Fruit fly (Drosophila melanogaster) whole organism, embryonic: ENCODE measurements around the gene beag.

Experiments used
- Antp ChIP-seq: fragments of 200-800 bp; sonication (Bioruptor generic); optimal IDR thresholded peaks from 3 replicates; lab custom pipeline; 2016; ENCODE audit warnings: missing biosample characterization, missing genetic modification characterization
- Awh ChIP-seq: fragments of 200-800 bp; sonication (Bioruptor generic); IDR thresholded peaks from 2 replicates; pipeline ENCODE4, ENCODE4 v1.3.6; 2022; ENCODE audit warnings: missing biosample characterization, missing genetic modification characterization
- Blimp-1 ChIP-seq: fragments of 200-800 bp; sonication (Bioruptor generic); optimal IDR thresholded peaks from 3 replicates; lab custom pipeline; 2018; ENCODE audit warnings: missing biosample characterization, missing genetic modification characterization, mild to moderate bottlenecking, moderate library complexity, missing genetic modification reagents
- CG10274 ChIP-seq: fragments of 200-800 bp; sonication (Bioruptor generic); optimal IDR thresholded peaks from 3 replicates; lab custom pipeline; 2017; ENCODE audit warnings: missing biosample characterization, mild to moderate bottlenecking, missing genetic modification characterization
- CG14667 ChIP-seq: fragments of 200-800 bp; sonication (Bioruptor generic); IDR thresholded peaks from 2 replicates; pipeline ENCODE4 v1.3.6; 2022; ENCODE audit warnings: missing biosample characterization, missing genetic modification characterization
- CG1602 ChIP-seq: fragments of 200-800 bp; sonication (Bioruptor generic); optimal IDR thresholded peaks from 3 replicates; lab custom pipeline; 2016; ENCODE audit warnings: missing biosample characterization, missing genetic modification characterization
- CG17361 ChIP-seq: fragments of 200-800 bp; sonication (Bioruptor generic); IDR thresholded peaks from 3 replicates; pipeline ENCODE4 v1.3.6; 2022; ENCODE audit warnings: missing biosample characterization, missing genetic modification characterization
- CG17802 ChIP-seq: fragments of 200-800 bp; sonication (Bioruptor generic); optimal IDR thresholded peaks from 2 replicates; lab custom pipeline; 2018; ENCODE audit warnings: missing biosample characterization, mild to moderate bottlenecking, missing genetic modification characterization, moderate library complexity
- CG2678 ChIP-seq: fragments of 200-800 bp; sonication (Bioruptor generic); optimal IDR thresholded peaks from 3 replicates; lab custom pipeline; 2019; ENCODE audit warnings: missing biosample characterization, mild to moderate bottlenecking, missing genetic modification characterization, moderate library complexity
- CG34224 ChIP-seq: fragments of 200-800 bp; sonication (Bioruptor generic); IDR thresholded peaks from 3 replicates; pipeline ENCODE4 v1.3.6; 2022; ENCODE audit warnings: missing biosample characterization, missing genetic modification characterization; ENCODE audit not compliant: partially characterized antibody
- CG4282 ChIP-seq: fragments of 200-800 bp; sonication (Bioruptor generic); optimal IDR thresholded peaks from 2 replicates; lab custom pipeline; 2016; ENCODE audit warnings: missing biosample characterization, missing genetic modification characterization
- CG4424 ChIP-seq: fragments of 200-800 bp; sonication (Bioruptor generic); optimal IDR thresholded peaks from 3 replicates; lab custom pipeline; 2016; ENCODE audit warnings: missing biosample characterization, missing genetic modification characterization
- CG4707 ChIP-seq: fragments of 200-800 bp; sonication (Bioruptor generic); optimal IDR thresholded peaks from 2 replicates; lab custom pipeline; 2018; ENCODE audit warnings: missing biosample characterization, mild to moderate bottlenecking, missing genetic modification characterization, moderate library complexity
- CG7839 ChIP-seq: fragments of 200-800 bp; sonication (Bioruptor generic); optimal IDR thresholded peaks from 3 replicates; lab custom pipeline; 2018; ENCODE audit warnings: missing biosample characterization, mild to moderate bottlenecking, missing genetic modification characterization, moderate library complexity
- CG8290 ChIP-seq, 3 experiments: fragments of 200-800 bp; sonication (Bioruptor generic); optimal IDR thresholded peaks; 2 replicates each; lab custom pipeline; 2016 to 2019; ENCODE audit warnings: missing biosample characterization in 3 of 3, missing genetic modification characterization in 3 of 3, mild to moderate bottlenecking in 2 of 3, moderate library complexity in 1 of 3
- CG8359 ChIP-seq: fragments of 200-800 bp; sonication (Bioruptor generic); optimal IDR thresholded peaks from 2 replicates; lab custom pipeline; 2017; ENCODE audit warnings: missing biosample characterization, mild to moderate bottlenecking, missing genetic modification characterization, borderline replicate concordance
- CG8478 ChIP-seq: fragments of >200 bp; optimal IDR thresholded peaks from 2 replicates; lab custom pipeline; 2018
- CG9437 ChIP-seq: fragments of 200-800 bp; sonication (Bioruptor generic); optimal IDR thresholded peaks from 2 replicates; lab custom pipeline; 2018; ENCODE audit warnings: missing biosample characterization, mild to moderate bottlenecking, missing genetic modification characterization
- E2f1 ChIP-seq: fragments of 200-800 bp; sonication (Bioruptor generic); IDR thresholded peaks from 2 replicates; pipeline ENCODE4 v1.3.6; 2022; ENCODE audit warnings: missing biosample characterization, missing genetic modification characterization
- Fer3 ChIP-seq: fragments of 200-800 bp; sonication (Bioruptor generic); optimal IDR thresholded peaks from 2 replicates; lab custom pipeline; 2018; ENCODE audit warnings: missing biosample characterization, mild to moderate bottlenecking, missing genetic modification characterization, moderate library complexity
- HmgZ ChIP-seq: fragments of 200-800 bp; sonication (Bioruptor generic); optimal IDR thresholded peaks from 2 replicates; lab custom pipeline; 2018; ENCODE audit warnings: missing biosample characterization, mild to moderate bottlenecking, missing genetic modification characterization
- Hr3 ChIP-seq: fragments of 200-800 bp; sonication (Bioruptor generic); optimal IDR thresholded peaks from 3 replicates; lab custom pipeline; 2016; ENCODE audit warnings: missing biosample characterization, missing genetic modification characterization
- NC2α ChIP-seq: fragments of 200-800 bp; sonication (Bioruptor generic); optimal IDR thresholded peaks from 2 replicates; lab custom pipeline; 2016; ENCODE audit warnings: missing biosample characterization, missing genetic modification characterization
- Oaz ChIP-seq: fragments of 200-800 bp; sonication (Bioruptor generic); IDR thresholded peaks from 2 replicates; pipeline ENCODE4 v1.3.6; 2022; ENCODE audit warnings: missing biosample characterization, missing genetic modification characterization
- Opbp ChIP-seq: fragments of 200-800 bp; sonication (Bioruptor generic); IDR thresholded peaks from 3 replicates; pipeline ENCODE4 v1.3.6; 2022; ENCODE audit warnings: missing biosample characterization, missing genetic modification characterization; ENCODE audit not compliant: partially characterized antibody
- Sin3A ChIP-seq: fragments of >200 bp; optimal IDR thresholded peaks from 2 replicates; lab custom pipeline; 2018
- Ssrp ChIP-seq: fragments of 200-800 bp; sonication (Bioruptor generic); optimal IDR thresholded peaks from 2 replicates; lab custom pipeline; 2018; ENCODE audit warnings: missing biosample characterization, mild to moderate bottlenecking, missing genetic modification characterization, moderate library complexity
- Stat92E ChIP-seq, 3 experiments: fragments of >200 bp in 2 of 3; fragments of 200-800 bp in 1 of 3; sonication (Bioruptor generic) in 1 of 3; optimal IDR thresholded peaks; 2 replicates each; lab custom pipeline; 2017 to 2019; ENCODE audit warnings: missing biosample characterization in 3 of 3, missing genetic modification characterization in 3 of 3, mild to moderate bottlenecking in 1 of 3, moderate library complexity in 1 of 3
- Xbp1 ChIP-seq: fragments of 200-800 bp; sonication (Bioruptor generic); optimal IDR thresholded peaks from 3 replicates; lab custom pipeline; 2016; ENCODE audit warnings: missing biosample characterization, mild to moderate bottlenecking, missing genetic modification characterization
- bbx ChIP-seq: fragments of 200-800 bp; sonication (Bioruptor generic); IDR thresholded peaks from 2 replicates; pipeline ENCODE4 v1.3.6; 2022; ENCODE audit warnings: missing biosample characterization, missing genetic modification characterization; ENCODE audit not compliant: partially characterized antibody
- bcd ChIP-seq: fragments of 200-800 bp; sonication (Bioruptor generic); optimal IDR thresholded peaks from 2 replicates; lab custom pipeline; 2017; ENCODE audit warnings: missing biosample characterization, mild to moderate bottlenecking, missing genetic modification characterization
- caup ChIP-seq: fragments of 200-800 bp; sonication (Bioruptor generic); optimal IDR thresholded peaks from 3 replicates; lab custom pipeline; 2017; ENCODE audit warnings: missing biosample characterization, mild to moderate bottlenecking, missing genetic modification characterization, moderate library complexity; ENCODE audit not compliant: severe bottlenecking
- corto ChIP-seq: fragments of 200-800 bp; sonication (Bioruptor generic); optimal IDR thresholded peaks from 2 replicates; lab custom pipeline; 2016; ENCODE audit warnings: missing biosample characterization, mild to moderate bottlenecking, missing genetic modification characterization, moderate library complexity
- gce ChIP-seq: fragments of 200-800 bp; sonication (Bioruptor generic); IDR thresholded peaks from 3 replicates; pipeline ENCODE4 v1.3.6; 2022; ENCODE audit warnings: missing biosample characterization, missing genetic modification characterization
- gcm2 ChIP-seq: fragments of 200-800 bp; sonication (Bioruptor generic); optimal IDR thresholded peaks from 2 replicates; lab custom pipeline; 2016; ENCODE audit warnings: missing biosample characterization, missing genetic modification characterization
- ind ChIP-seq: fragments of 200-800 bp; sonication (Bioruptor generic); optimal IDR thresholded peaks from 3 replicates; lab custom pipeline; 2016; ENCODE audit warnings: missing biosample characterization, missing genetic modification characterization
- jing ChIP-seq: fragments of 200-800 bp; sonication (Bioruptor generic); optimal IDR thresholded peaks from 2 replicates; lab custom pipeline; 2018; ENCODE audit warnings: missing biosample characterization, mild to moderate bottlenecking, missing genetic modification characterization
- lab ChIP-seq: fragments of 200-800 bp; sonication (Bioruptor generic); optimal IDR thresholded peaks from 3 replicates; lab custom pipeline; 2017; ENCODE audit warnings: missing biosample characterization, missing genetic modification characterization, mild to moderate bottlenecking, moderate library complexity, missing genetic modification reagents
- mirr ChIP-seq: fragments of 200-800 bp; sonication (Bioruptor generic); optimal IDR thresholded peaks from 3 replicates; lab custom pipeline; 2018; ENCODE audit warnings: missing biosample characterization, mild to moderate bottlenecking, missing genetic modification characterization
- nmo ChIP-seq: fragments of 200-800 bp; sonication (Bioruptor generic); optimal IDR thresholded peaks from 2 replicates; lab custom pipeline; 2018; ENCODE audit warnings: missing biosample characterization, mild to moderate bottlenecking, missing genetic modification characterization, moderate library complexity
- prd ChIP-seq, 3 experiments: fragments of >200 bp in 2 of 3; fragments of 200-800 bp in 1 of 3; sonication (Bioruptor generic) in 1 of 3; optimal IDR thresholded peaks in 2 of 3; IDR thresholded peaks in 1 of 3; 2 replicates in 2 of 3; 3 replicates in 1 of 3; pipeline versions ENCODE4 v1.3.6 to Lab custom; 2017 to 2022; ENCODE audit warnings: missing biosample characterization in 1 of 3, missing genetic modification characterization in 1 of 3
- schlank ChIP-seq: fragments of 200-800 bp; sonication (Bioruptor generic); optimal IDR thresholded peaks from 2 replicates; lab custom pipeline; 2018; ENCODE audit warnings: missing biosample characterization, mild to moderate bottlenecking, missing genetic modification characterization
- tap ChIP-seq: fragments of 200-800 bp; optimal IDR thresholded peaks from 3 replicates; lab custom pipeline; 2019; ENCODE audit warnings: missing biosample characterization, mild to moderate bottlenecking, missing genetic modification characterization, moderate library complexity
- tio ChIP-seq: fragments of 200-800 bp; sonication (Bioruptor generic); optimal IDR thresholded peaks from 2 replicates; lab custom pipeline; 2017; ENCODE audit warnings: missing biosample characterization, missing genetic modification characterization, inconsistent platforms
- trem ChIP-seq: fragments of 200-800 bp; optimal IDR thresholded peaks from 3 replicates; lab custom pipeline; 2019; ENCODE audit warnings: missing biosample characterization, mild to moderate bottlenecking, missing genetic modification characterization, moderate library complexity
- twi ChIP-seq: fragments of 200-800 bp; optimal IDR thresholded peaks from 2 replicates; lab custom pipeline; 2019; ENCODE audit warnings: missing biosample characterization, mild to moderate bottlenecking, missing genetic modification characterization, moderate library complexity
- vnd ChIP-seq: fragments of 200-800 bp; sonication (Bioruptor generic); IDR thresholded peaks from 3 replicates; pipeline ENCODE4 v1.3.6; 2022; ENCODE audit warnings: missing biosample characterization, missing genetic modification characterization; ENCODE audit not compliant: partially characterized antibody
- vvl ChIP-seq: fragments of 200-800 bp; sonication (Bioruptor generic); IDR thresholded peaks from 2 replicates; pipeline ENCODE4 v1.3.6; 2022; ENCODE audit warnings: missing biosample characterization, missing genetic modification characterization
- zen ChIP-seq: fragments of 200-800 bp; sonication (Bioruptor generic); optimal IDR thresholded peaks from 3 replicates; lab custom pipeline; 2018; ENCODE audit warnings: missing biosample characterization, mild to moderate bottlenecking, missing genetic modification characterization, moderate library complexity

beag gene

DNA sequence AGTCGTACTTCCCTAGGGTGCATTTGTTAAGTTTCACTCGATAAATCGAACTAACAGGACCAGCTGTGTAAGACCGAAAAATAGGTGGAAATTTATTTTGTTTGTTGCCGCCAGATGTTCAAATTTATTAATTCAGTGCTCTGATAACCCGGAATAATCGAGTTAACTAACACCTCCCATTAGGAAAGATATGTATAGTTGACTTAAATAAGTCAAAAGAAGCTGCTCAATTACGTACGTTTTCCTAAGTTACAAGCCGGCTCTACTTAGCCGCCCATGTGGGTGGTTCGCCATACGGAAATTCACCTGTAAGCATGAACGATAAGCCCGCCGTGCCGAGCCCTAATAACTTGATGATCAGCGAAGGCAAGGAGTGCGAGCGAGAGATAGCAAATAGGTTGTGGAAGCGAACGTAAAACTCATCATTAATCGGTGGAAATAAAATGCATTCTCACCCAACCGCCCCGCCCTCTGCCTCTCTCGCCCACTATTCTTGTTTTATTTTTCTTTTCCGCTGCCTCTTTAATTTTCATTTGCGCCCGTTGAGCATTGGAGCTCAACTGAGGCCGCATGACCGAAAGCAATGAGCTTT is 10.9 kb downstream of the beag start (continued):
- TF ChIP-seq Xbp1 (GFP tag; lab: Kevin White, UChicago) (peak; percentile 28), CG4424 (GFP tag; lab: Kevin White, UChicago) (no peak), CG10274 (GFP tag; lab: Kevin White, UChicago) (peak; percentile 9), gcm2 (no peak), Ssrp (tag; lab: Kevin White, UChicago) (peak; percentile 38), CG4282 (GFP tag; lab: Kevin White, UChicago) (peak; percentile 7), Fer3 (tag; lab: Kevin White, UChicago) (no peak), vnd (GFP tag; lab: Robert Waterston, UW) (no peak), prd (optimal IDR thresholded peaks at IDR 0.05; lab: Kevin White, UChicago) (no peak), prd (GFP tag; IDR thresholded peaks at IDR 0.05; lab: Robert Waterston, UW) (no peak), ind (GFP tag; lab: Kevin White, UChicago) (peak; percentile 66), bbx (GFP tag; lab: Robert Waterston, UW) (no peak), CG4707 (no peak), Oaz (GFP tag; lab: Robert Waterston, UW) (no peak), CG34224 (GFP tag; lab: Robert Waterston, UW) (no peak), gce (GFP tag; lab: Robert Waterston, UW) (no peak), lab (GFP tag; lab: Kevin White, UChicago) (peak; percentile 50), bcd (peak; percentile 55), CG8359 (GFP tag; lab: Kevin White, UChicago) (peak; percentile 7), vvl (GFP tag; lab: Robert Waterston, UW) (no peak), zen (tag; lab: Kevin White, UChicago) (peak; percentile 13), CG1602 (peak; percentile 32), CG8290 (GFP tag; optimal IDR thresholded peaks at IDR 0.05; lab: Kevin White, UChicago) (no peak), CG8290 (tag; optimal IDR thresholded peaks at IDR 0.05; lab: Kevin White, UChicago) (peak in 1 of 2 experiments; percentile 21), jing (GFP tag; lab: Kevin White, UChicago) (peak; percentile 24), Hr3 (GFP tag; lab: Kevin White, UChicago) (peak; percentile 45), CG2678 (tag; lab: Kevin White, UChicago) (peak; percentile 78), trem (tag; lab: Kevin White, UChicago) (no peak), CG14667 (GFP tag; lab: Robert Waterston, UW) (no peak), caup (GFP tag; lab: Kevin White, UChicago) (no peak), Sin3A (lab: Kevin White, UChicago) (no peak), E2f1 (GFP tag; lab: Robert Waterston, UW) (no peak), Stat92E (GFP tag; optimal IDR thresholded peaks at IDR 0.05; lab: Kevin White, UChicago) (no peak), CG17802 (tag; lab: Kevin White, UChicago) (no peak), Awh (GFP tag; lab: Robert Waterston, UW) (no peak), CG8478 (lab: Kevin White, UChicago) (no peak), corto (GFP tag; lab: Kevin White, UChicago) (no peak), Antp (GFP tag; lab: Kevin White, UChicago) (peak; percentile 46), Blimp-1 (GFP tag; lab: Kevin White, UChicago) (no peak), mirr (GFP tag; lab: Kevin White, UChicago) (no peak), HmgZ (tag; lab: Kevin White, UChicago) (no peak), CG17361 (GFP tag; lab: Robert Waterston, UW) (no peak), nmo (GFP tag; lab: Kevin White, UChicago) (peak; percentile 68), CG7839 (tag; lab: Kevin White, UChicago) (peak; percentile 71), tio (GFP tag; lab: Kevin White, UChicago) (peak; percentile 40), NC2α (peak; percentile 43), schlank (tag; lab: Kevin White, UChicago) (no peak), tap (tag; lab: Kevin White, UChicago) (peak; percentile 25), Opbp (GFP tag; lab: Robert Waterston, UW) (no peak), CG9437 (peak; percentile 58), twi (tag; lab: Kevin White, UChicago) (peak; percentile 11)
